Fruit fly (Drosophila melanogaster) whole organism, prepupa: Measurements from ENCODE around the gene Ser6.

Experiments used
- CG16779 ChIP-seq: fragments of 200-800 bp; sonication (Bioruptor generic); optimal IDR thresholded peaks from 3 replicates; lab custom pipeline; 2017; ENCODE audit warnings: missing biosample characterization, mild to moderate bottlenecking, missing genetic modification characterization
- CG6808 ChIP-seq: fragments of 200-800 bp; sonication (Bioruptor generic); optimal IDR thresholded peaks from 3 replicates; lab custom pipeline; 2017; ENCODE audit warnings: missing biosample characterization, missing genetic modification characterization, mild to moderate bottlenecking, moderate library complexity, missing genetic modification reagents
- Lpt ChIP-seq: fragments of 200-800 bp; sonication (Bioruptor generic); optimal IDR thresholded peaks from 3 replicates; lab custom pipeline; 2016; ENCODE audit warnings: missing biosample characterization, missing genetic modification characterization
- OdsH ChIP-seq: fragments of 200-800 bp; sonication (Bioruptor generic); optimal IDR thresholded peaks from 3 replicates; lab custom pipeline; 2016; ENCODE audit warnings: missing biosample characterization, missing genetic modification characterization
- Smox ChIP-seq: fragments of 200-800 bp; sonication (Bioruptor generic); optimal IDR thresholded peaks from 3 replicates; lab custom pipeline; 2016; ENCODE audit warnings: missing biosample characterization, missing genetic modification characterization
- esn ChIP-seq: fragments of 200-800 bp; sonication (Bioruptor generic); optimal IDR thresholded peaks from 2 replicates; lab custom pipeline; 2016; ENCODE audit warnings: missing biosample characterization, mild to moderate bottlenecking, missing genetic modification characterization, moderate library complexity
- lz ChIP-seq: fragments of 200-800 bp; sonication (Bioruptor generic); optimal IDR thresholded peaks from 3 replicates; lab custom pipeline; 2016; ENCODE audit warnings: missing biosample characterization, missing genetic modification characterization
- topi ChIP-seq: fragments of 200-800 bp; sonication (Bioruptor generic); optimal IDR thresholded peaks from 3 replicates; lab custom pipeline; 2016; ENCODE audit warnings: missing biosample characterization, missing genetic modification characterization

DNA sequence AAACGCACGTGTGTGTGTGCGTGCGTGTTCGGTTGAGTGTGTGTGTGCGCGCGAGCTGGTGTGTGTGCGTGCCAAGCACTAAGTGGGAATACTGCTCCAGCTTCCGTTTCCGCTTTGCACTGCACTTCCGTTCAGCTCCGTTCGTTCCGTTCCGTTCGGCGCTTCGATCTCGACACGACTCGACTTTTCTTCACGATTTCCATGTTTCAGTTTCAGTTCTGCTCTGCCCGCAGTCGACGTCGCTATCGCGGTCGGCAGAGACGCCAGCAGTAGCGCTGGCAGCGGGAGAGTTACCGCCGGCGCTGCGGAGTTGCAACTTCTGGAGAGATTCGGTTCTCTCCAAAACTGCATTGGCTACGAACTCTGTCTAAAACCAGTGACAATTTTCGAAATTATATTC lies 39.5 kb downstream of the Ser6 start:
- no peak for TF ChIP-seq CG16779 (tag; lab: Kevin White, UChicago)
- TF ChIP-seq topi = no peak
- no peak for TF ChIP-seq CG6808 (GFP tag; lab: Kevin White, UChicago)
- no peak for TF ChIP-seq Smox (GFP tag; lab: Kevin White, UChicago)
- no peak for TF ChIP-seq esn (GFP tag; lab: Kevin White, UChicago)
- TF ChIP-seq OdsH (GFP tag; lab: Kevin White, UChicago) = no peak
- no peak for TF ChIP-seq lz (GFP tag; lab: Kevin White, UChicago)
- TF ChIP-seq Lpt (GFP tag; lab: Kevin White, UChicago) = no peak
